Worm (Caenorhabditis elegans): ENCODE results near the gene F48E8.2.

F48E8.2 gene

ce11 chrIII:5483738-5484315 lies 19.6 kb downstream of the F48E8.2 start, which contains the start of the genes R02F2.7 and R02F2.4:
TSS of gene R02F2.7 (minus strand) at chrIII:5483773.
TSS of gene R02F2.4 (plus strand) at chrIII:5484289.
- no peak for TF ChIP-seq ets-4 (tag; optimal IDR thresholded peaks at IDR 0.05)
- TF ChIP-seq nfya-1 (tag; optimal IDR thresholded peaks at IDR 0.05) = no peak
- TF ChIP-seq pat-9 (tag; optimal IDR thresholded peaks at IDR 0.05) = no peak
- no peak for TF ChIP-seq ceh-2 (tag; optimal IDR thresholded peaks at IDR 0.05)
- no peak for TF ChIP-seq npax-4 (tag; optimal IDR thresholded peaks at IDR 0.05)
- TF ChIP-seq rnt-1 (tag; optimal IDR thresholded peaks at IDR 0.05) = no peak
- TF ChIP-seq sox-4 (tag; optimal IDR thresholded peaks at IDR 0.05) = no peak
- TF ChIP-seq zip-5 (tag; optimal IDR thresholded peaks at IDR 0.05) = no peak
- TF ChIP-seq K02D7.2 (tag; optimal IDR thresholded peaks at IDR 0.05) = no peak

DNA sequence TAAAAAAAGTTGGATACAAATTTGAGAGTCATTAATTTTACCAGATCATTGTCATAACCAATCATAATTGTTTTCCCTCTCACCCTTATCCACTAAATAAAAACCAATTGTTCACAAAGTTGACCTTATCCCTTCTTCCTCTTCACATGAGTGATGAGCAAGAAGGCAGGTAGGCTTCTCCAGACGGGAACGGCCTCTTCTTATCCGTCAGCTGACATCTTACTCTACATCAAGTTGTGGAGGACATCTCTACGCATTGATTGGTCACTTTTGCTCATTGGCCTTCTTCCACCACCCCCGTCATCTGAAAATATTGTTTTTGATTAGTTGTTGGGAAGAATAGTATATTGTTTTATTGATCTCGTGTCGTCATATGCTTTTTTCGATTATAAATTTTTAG lies 22.2 kb downstream of the F48E8.2 start:
- TF ChIP-seq syd-9 (tag; optimal IDR thresholded peaks at IDR 0.05) (no peak), odd-2 (tag; optimal IDR thresholded peaks at IDR 0.05) (no peak), K09A11.1 (tag; optimal IDR thresholded peaks at IDR 0.05; ENCODE audit: insufficient read depth) (no peak), unc-55 (GFP tag; optimal IDR thresholded peaks at IDR 0.05) (peak; percentile 30), ceh-9 (tag; optimal IDR thresholded peaks at IDR 0.05) (no peak), ceh-2 (tag; optimal IDR thresholded peaks at IDR 0.05) (no peak)

ce11 chrIII:5487087-5487603 lies 23.0 kb downstream of the F48E8.2 start, which contains the start of gene osg-1:
TSS of gene osg-1 (plus strand) at chrIII:5487553.
- TF ChIP-seq sox-2 (GFP tag; IDR thresholded peaks at IDR 0.05) (no peak), tbx-2 (tag; optimal IDR thresholded peaks at IDR 0.05) (no peak), pha-2 (tag; optimal IDR thresholded peaks at IDR 0.05) (no peak), pax-1 (tag; optimal IDR thresholded peaks at IDR 0.05) (no peak), lin-11 (tag; optimal IDR thresholded peaks at IDR 0.05) (no peak), sdc-2 (tag; optimal IDR thresholded peaks at IDR 0.05) (no peak), C38D4.7 (GFP tag; optimal IDR thresholded peaks at IDR 0.05) (no peak), sox-4 (tag; optimal IDR thresholded peaks at IDR 0.05) (no peak), hlh-30 (tag; optimal IDR thresholded peaks at IDR 0.05; ENCODE audit: insufficient read depth) (no peak), ceh-31 (tag; optimal IDR thresholded peaks at IDR 0.05) (no peak), ceh-2 (tag; optimal IDR thresholded peaks at IDR 0.05) (no peak), unc-55 (GFP tag; optimal IDR thresholded peaks at IDR 0.05) (no peak), ahr-1 (tag; optimal IDR thresholded peaks at IDR 0.05) (no peak), unc-86 (tag; optimal IDR thresholded peaks at IDR 0.05) (no peak), ama-1 (optimal IDR thresholded peaks at IDR 0.05) (no peak)

- TF ChIP-seq ceh-45 (GFP tag; IDR thresholded peaks at IDR 0.05) (no peak), ahr-1 (tag; optimal IDR thresholded peaks at IDR 0.05) (no peak), ceh-14 (tag; optimal IDR thresholded peaks at IDR 0.05) (no peak), ceh-2 (tag; optimal IDR thresholded peaks at IDR 0.05) (no peak), nhr-11 (tag; optimal IDR thresholded peaks at IDR 0.05) (no peak), tbx-7 (tag; optimal IDR thresholded peaks at IDR 0.05) (no peak), nfya-1 (tag; optimal IDR thresholded peaks at IDR 0.05) (no peak), mec-3 (tag; optimal IDR thresholded peaks at IDR 0.05; ENCODE audit: borderline replicate concordance) (no peak), ceh-48 (tag; optimal IDR thresholded peaks at IDR 0.05) (no peak), ceh-31 (tag; optimal IDR thresholded peaks at IDR 0.05) (no peak), fax-1 (tag; optimal IDR thresholded peaks at IDR 0.05) (no peak), unc-42 (tag; optimal IDR thresholded peaks at IDR 0.05) (no peak)
These were observed 31.0 kb downstream of the F48E8.2 start, which contains the start of gene R02F2.8 for ce11 chrIII:5495168-5495567. TSS of gene R02F2.8 (minus strand) at chrIII:5495268.

DNA sequence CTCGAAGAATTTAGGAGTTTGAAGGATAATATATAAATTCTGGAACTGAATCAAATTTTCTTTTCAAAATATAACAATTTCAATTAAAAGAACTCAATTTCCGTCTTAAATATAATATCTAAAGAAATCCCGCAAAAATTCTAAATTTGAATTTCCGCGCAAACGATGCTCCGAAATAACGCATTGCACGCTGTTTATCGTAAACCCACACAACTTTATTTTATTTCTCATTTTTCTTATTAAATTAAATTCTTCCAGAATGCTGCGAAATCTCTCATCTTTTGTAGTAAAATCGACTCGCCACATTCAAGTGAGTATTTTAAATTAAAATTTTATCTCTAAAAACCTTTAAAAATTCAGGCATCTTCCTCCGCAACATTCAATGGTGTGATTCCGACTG lies 34.8 kb downstream of the F48E8.2 start, which contains the start of gene R02F2.9:
Gene R02F2.9 (plus strand): TSS at position 218 of the 400 bp plus-strand sequence.
- peak; percentile 37 for TF ChIP-seq unc-42 (tag; optimal IDR thresholded peaks at IDR 0.05)
- TF ChIP-seq ets-4 (tag; optimal IDR thresholded peaks at IDR 0.05) = peak; percentile 55
- TF ChIP-seq dmd-4 (tag; optimal IDR thresholded peaks at IDR 0.05; ENCODE audit: borderline replicate concordance) = no peak
- TF ChIP-seq nfya-1 (tag; optimal IDR thresholded peaks at IDR 0.05) = peak; percentile 41
